Worm (Caenorhabditis elegans) whole organism, midembryonic: ENCODE results near the gene F43E2.1.

Source experiments
- cog-1 ChIP-seq: sonication (generic microtip); optimal IDR thresholded peaks from 2 replicates; lab custom pipeline; 2016; ENCODE audit warnings: missing genetic modification characterization, missing compliant biosample characterization
- flt-1 ChIP-seq: fragments of 200-800 bp; sonication (Bioruptor generic); IDR thresholded peaks from 2 replicates; pipeline ENCODE4 v1.3.6; 2022; ENCODE audit warnings: missing genetic modification characterization, missing compliant biosample characterization
- klf-2 ChIP-seq: fragments of 200-800 bp; sonication (Bioruptor generic); conservative IDR thresholded peaks from 2 replicates; pipeline ENCODE4 v1.3.6; 2022; ENCODE audit warnings: missing genetic modification reagents, missing genetic modification characterization, missing compliant biosample characterization
- med-1 ChIP-seq: sonication (generic microtip); optimal IDR thresholded peaks from 2 replicates; lab custom pipeline; 2017; ENCODE audit warnings: missing genetic modification characterization, mild to moderate bottlenecking, missing compliant biosample characterization, antibody characterized with exemption, missing genetic modification reagents; ENCODE audit not compliant: insufficient read depth
- ref-1 ChIP-seq: fragments of 200-800 bp; sonication (Bioruptor generic); conservative IDR thresholded peaks from 2 replicates; pipeline ENCODE4 v1.3.6; 2022; ENCODE audit warnings: missing genetic modification reagents, missing genetic modification characterization, missing compliant biosample characterization
- tab-1 ChIP-seq: fragments of 200-800 bp; sonication (Bioruptor generic); IDR thresholded peaks from 2 replicates; pipeline ENCODE4 v1.3.6; 2022; ENCODE audit warnings: missing genetic modification characterization, missing compliant biosample characterization
- ztf-23 ChIP-seq: fragments of 200-800 bp; sonication (Bioruptor generic); IDR thresholded peaks from 2 replicates; pipeline ENCODE4 v1.3.6; 2022; ENCODE audit warnings: missing genetic modification reagents, missing genetic modification characterization, missing compliant biosample characterization

DNA sequence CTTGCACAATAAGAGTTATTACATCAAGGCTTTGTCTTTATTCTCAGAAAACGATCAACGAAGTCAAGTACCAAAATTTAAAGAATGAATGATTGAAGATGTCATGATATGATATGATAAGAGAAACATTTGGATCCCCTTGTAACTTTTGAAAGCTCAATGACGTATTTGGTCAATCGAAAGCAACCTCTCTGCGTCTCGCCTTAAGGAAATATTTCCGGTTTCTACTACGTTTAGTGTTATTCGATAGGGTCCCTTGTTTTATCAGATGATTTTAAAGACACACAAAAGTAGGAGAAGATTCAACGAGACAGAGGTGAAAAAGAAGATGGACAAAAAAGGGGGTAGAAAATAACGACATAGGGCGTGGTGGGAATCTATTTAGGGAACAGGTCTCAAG is 38.2 kb downstream of the F43E2.1 start:
- TF ChIP-seq ref-1, result no peak
- no peak for TF ChIP-seq med-1 (GFP tag; lab: Kevin White, UChicago)
- no peak for TF ChIP-seq cog-1 (tag; lab: Kevin White, UChicago)
- TF ChIP-seq tab-1 (GFP tag; lab: Robert Waterston, UW), result no peak
- no peak for TF ChIP-seq klf-2
- TF ChIP-seq ztf-23, result no peak
- TF ChIP-seq flt-1 (GFP tag; lab: Robert Waterston, UW), result no peak
